Worm (Caenorhabditis elegans) whole organism, midembryonic: ENCODE measurements around the gene str-56.

Experiments
- T22C8.4 ChIP-seq: fragments of 200-800 bp; sonication (Bioruptor generic); IDR thresholded peaks from 2 replicates; pipeline ENCODE4 v1.3.6; 2022; ENCODE audit warnings: missing genetic modification characterization, missing compliant biosample characterization
- cog-1 ChIP-seq: sonication (generic microtip); optimal IDR thresholded peaks from 2 replicates; lab custom pipeline; 2016; ENCODE audit warnings: missing genetic modification characterization, missing compliant biosample characterization
- flt-1 ChIP-seq: fragments of 200-800 bp; sonication (Bioruptor generic); IDR thresholded peaks from 2 replicates; pipeline ENCODE4 v1.3.6; 2022; ENCODE audit warnings: missing genetic modification characterization, missing compliant biosample characterization
- klf-2 ChIP-seq: fragments of 200-800 bp; sonication (Bioruptor generic); conservative IDR thresholded peaks from 2 replicates; pipeline ENCODE4 v1.3.6; 2022; ENCODE audit warnings: missing genetic modification reagents, missing genetic modification characterization, missing compliant biosample characterization
- med-1 ChIP-seq: sonication (generic microtip); optimal IDR thresholded peaks from 2 replicates; lab custom pipeline; 2017; ENCODE audit warnings: missing genetic modification characterization, mild to moderate bottlenecking, missing compliant biosample characterization, antibody characterized with exemption, missing genetic modification reagents; ENCODE audit not compliant: insufficient read depth
- ref-1 ChIP-seq: fragments of 200-800 bp; sonication (Bioruptor generic); conservative IDR thresholded peaks from 2 replicates; pipeline ENCODE4 v1.3.6; 2022; ENCODE audit warnings: missing genetic modification reagents, missing genetic modification characterization, missing compliant biosample characterization
- tab-1 ChIP-seq: fragments of 200-800 bp; sonication (Bioruptor generic); IDR thresholded peaks from 2 replicates; pipeline ENCODE4 v1.3.6; 2022; ENCODE audit warnings: missing genetic modification characterization, missing compliant biosample characterization
- ztf-23 ChIP-seq: fragments of 200-800 bp; sonication (Bioruptor generic); IDR thresholded peaks from 2 replicates; pipeline ENCODE4 v1.3.6; 2022; ENCODE audit warnings: missing genetic modification reagents, missing genetic modification characterization, missing compliant biosample characterization
- ztf-29 ChIP-seq: fragments of 200-800 bp; sonication (Bioruptor generic); IDR thresholded peaks from 2 replicates; pipeline ENCODE4 v1.3.6; 2022; ENCODE audit warnings: missing genetic modification reagents, missing genetic modification characterization, missing compliant biosample characterization

The str-56 gene

DNA sequence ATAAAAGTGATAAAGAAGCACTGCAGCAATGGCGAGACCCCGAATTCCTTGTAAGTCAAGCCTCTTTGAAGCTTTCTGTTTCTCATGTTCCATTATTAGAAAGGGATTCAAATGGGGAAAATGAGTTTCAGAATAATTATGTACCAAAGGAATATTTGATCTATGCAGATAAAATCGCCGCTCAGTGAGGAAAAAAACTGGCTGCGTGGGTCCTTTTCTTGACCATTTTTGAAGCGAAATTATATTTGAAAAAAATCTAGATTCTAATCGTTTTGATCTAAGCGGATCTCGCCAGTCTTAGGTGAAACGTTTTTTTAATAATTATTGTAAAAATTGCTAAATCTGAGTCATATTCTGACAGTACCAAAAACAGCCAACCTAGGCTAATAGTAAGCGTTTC lies 12.3 kb downstream of the str-56 start, which contains the start of gene oac-42:
Gene oac-42, minus strand, starts transcription at position 101 of the 400 bp plus-strand sequence.
- TF ChIP-seq klf-2 (GFP tag; lab: Robert Waterston, UW) = no peak
- TF ChIP-seq med-1 (GFP tag; lab: Kevin White, UChicago) = no peak
- no peak for TF ChIP-seq ref-1
- no peak for TF ChIP-seq tab-1 (GFP tag; lab: Robert Waterston, UW)

DNA sequence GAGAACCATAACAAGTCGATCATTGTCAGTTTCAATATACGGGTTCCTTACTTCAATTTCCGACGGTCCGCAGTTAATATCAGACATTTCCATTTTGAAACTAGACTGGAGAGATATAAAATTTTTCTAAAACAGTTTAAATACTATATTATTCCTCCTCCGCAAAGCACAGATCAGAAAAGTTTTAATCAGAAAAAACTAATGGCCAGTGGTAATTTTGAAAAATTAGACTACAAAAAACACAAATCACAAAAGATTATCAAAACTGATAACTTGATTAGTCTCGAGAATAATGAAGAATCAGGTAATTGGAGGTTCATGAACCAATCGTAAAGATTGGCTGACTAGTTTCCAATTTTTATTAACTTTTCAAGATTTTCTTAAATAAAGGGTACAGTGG lies 13.6 kb downstream of the str-56 start, which contains the start of gene T06C12.9:
Gene T06C12.9, minus strand, starts transcription at position 101 of the 400 bp plus-strand sequence.
- no peak for TF ChIP-seq T22C8.4 (GFP tag; lab: Robert Waterston, UW)
- no peak for TF ChIP-seq tab-1 (GFP tag; lab: Robert Waterston, UW)
- no peak for TF ChIP-seq klf-2 (GFP tag; lab: Robert Waterston, UW)
- no peak for TF ChIP-seq med-1 (GFP tag; lab: Kevin White, UChicago)
- TF ChIP-seq ref-1 = no peak
- TF ChIP-seq flt-1 (GFP tag; lab: Robert Waterston, UW) = no peak
- TF ChIP-seq ztf-23 (GFP tag; lab: Robert Waterston, UW) = no peak
- TF ChIP-seq cog-1 (tag; lab: Kevin White, UChicago) = no peak
- no peak for TF ChIP-seq ztf-29 (GFP tag; lab: Robert Waterston, UW)

DNA sequence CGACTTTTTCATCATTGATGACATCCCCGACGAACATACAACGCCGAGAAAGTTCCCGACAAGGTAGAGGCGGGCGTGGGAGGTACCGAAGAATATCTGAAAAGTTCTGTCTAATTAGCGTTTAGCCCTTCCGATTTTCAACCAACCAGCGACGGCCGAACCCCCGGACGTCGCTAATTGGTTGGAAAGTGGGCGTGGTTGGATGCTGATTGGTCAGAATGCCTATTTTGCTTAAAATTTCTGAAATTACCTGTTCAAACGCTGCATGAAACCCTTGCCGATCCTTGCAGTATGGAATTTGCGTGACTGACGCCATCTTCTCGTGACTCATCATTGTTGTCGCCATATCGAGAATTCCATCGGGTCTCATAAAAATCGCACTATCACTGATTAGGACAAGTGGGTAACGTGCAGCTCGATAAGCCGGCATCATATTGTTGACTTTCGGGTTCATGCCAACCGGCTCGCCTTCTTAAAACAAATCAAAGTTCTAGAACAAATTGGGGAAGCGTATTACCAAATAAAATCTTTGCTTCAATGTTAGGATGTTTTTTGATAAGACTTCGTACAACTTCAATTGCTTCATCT lies 15.4 kb downstream of the str-56 start:
- TF ChIP-seq ztf-23 (GFP tag; lab: Robert Waterston, UW) = no peak
- no peak for TF ChIP-seq cog-1 (tag; lab: Kevin White, UChicago)
- TF ChIP-seq ztf-29 (GFP tag; lab: Robert Waterston, UW) = no peak
- TF ChIP-seq tab-1 (GFP tag; lab: Robert Waterston, UW) = no peak
- no peak for TF ChIP-seq ref-1
- TF ChIP-seq T22C8.4 (GFP tag; lab: Robert Waterston, UW) = no peak
- TF ChIP-seq flt-1 (GFP tag; lab: Robert Waterston, UW) = no peak
- no peak for TF ChIP-seq med-1 (GFP tag; lab: Kevin White, UChicago)
- TF ChIP-seq klf-2 (GFP tag; lab: Robert Waterston, UW) = no peak

DNA sequence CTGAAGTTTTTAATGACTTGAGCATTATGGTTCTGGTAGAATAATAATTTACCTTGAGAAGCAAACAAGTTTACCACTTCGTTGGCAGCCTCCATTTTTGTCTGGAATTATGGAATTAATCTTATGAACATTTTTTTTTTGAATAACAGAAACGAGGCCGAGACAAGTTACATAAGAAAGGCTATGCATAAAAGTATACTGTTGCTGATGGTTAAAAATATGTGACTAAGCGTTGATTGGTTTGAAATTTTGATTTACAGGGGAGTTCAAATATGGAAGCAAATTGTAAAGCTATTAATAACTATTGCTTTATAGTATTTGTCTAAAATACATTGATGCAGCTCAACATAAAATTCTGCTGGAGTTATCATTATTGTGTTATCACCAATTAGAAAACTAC lies 16.4 kb downstream of the str-56 start, which contains the start of gene cgt-1:
Gene cgt-1, minus strand, starts transcription at position 101 of the 400 bp plus-strand sequence.
- TF ChIP-seq med-1 (GFP tag; lab: Kevin White, UChicago) (no peak), klf-2 (GFP tag; lab: Robert Waterston, UW) (no peak), cog-1 (tag; lab: Kevin White, UChicago) (no peak)

DNA sequence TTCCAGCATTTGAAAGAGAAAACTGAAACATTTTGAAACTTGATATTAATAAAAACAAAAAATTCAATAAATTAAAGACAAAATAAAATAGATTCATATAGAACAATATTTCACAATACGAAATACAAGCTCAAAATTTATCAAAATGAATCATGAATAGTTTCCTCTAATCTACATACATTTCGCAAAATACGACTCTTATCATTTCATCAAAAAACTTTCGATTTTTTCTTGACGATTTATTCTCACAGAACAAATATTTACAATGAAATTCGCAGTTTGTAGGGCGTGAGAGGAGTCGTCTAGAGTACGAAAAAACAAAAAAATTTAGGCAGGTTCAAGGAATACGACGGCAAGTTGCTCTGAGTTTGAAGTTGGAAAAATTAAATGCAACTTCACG lies 17.7 kb downstream of the str-56 start:
- TF ChIP-seq ref-1 (no peak), T22C8.4 (GFP tag; lab: Robert Waterston, UW) (no peak), med-1 (GFP tag; lab: Kevin White, UChicago) (no peak), ztf-23 (GFP tag; lab: Robert Waterston, UW) (no peak), flt-1 (GFP tag; lab: Robert Waterston, UW) (no peak), ztf-29 (GFP tag; lab: Robert Waterston, UW) (no peak), klf-2 (GFP tag; lab: Robert Waterston, UW) (no peak), cog-1 (tag; lab: Kevin White, UChicago) (no peak), tab-1 (GFP tag; lab: Robert Waterston, UW) (no peak)

DNA sequence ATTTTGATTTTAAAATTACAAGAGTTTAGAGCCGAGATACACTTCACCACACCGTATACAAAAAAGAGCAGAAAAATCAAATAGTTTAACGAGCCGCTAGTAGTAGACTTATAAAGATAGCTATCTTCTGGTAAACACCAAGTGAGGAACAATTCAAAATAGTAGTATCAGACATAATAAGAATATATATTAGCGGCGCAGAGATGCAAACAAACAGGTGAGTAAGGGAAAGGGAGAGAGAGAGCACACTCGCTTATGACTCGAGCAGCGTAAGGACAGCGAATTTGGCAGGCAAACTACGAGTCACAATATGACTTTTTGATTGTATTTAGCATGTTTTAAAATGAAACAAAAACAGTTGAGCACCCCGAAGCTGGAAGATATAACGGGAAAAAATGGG lies 18.9 kb downstream of the str-56 start:
- TF ChIP-seq cog-1 (tag; lab: Kevin White, UChicago) (no peak), T22C8.4 (GFP tag; lab: Robert Waterston, UW) (no peak), klf-2 (GFP tag; lab: Robert Waterston, UW) (no peak), ztf-23 (GFP tag; lab: Robert Waterston, UW) (no peak)

DNA sequence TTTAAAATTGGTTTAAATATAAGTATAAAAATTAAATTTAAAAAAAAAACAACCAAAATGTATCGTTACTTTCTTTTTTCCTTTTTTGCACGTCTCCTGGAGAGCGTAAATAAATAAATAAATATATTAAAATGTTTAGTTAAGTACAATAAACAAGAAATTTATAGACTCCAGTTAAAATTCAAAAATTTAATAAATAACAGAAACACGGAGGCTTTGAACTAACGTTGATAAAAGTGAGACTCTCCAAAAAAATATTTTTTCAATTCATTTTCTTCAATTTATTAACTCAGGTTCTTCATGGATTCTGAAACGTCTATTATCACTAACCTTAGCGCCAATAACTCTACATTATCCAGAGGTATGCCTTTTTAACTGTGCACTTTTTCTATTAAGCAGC lies 19.4 kb downstream of the str-56 start, which contains the start of gene T06C12.12:
Gene T06C12.12, plus strand, starts transcription at position 301 of the 400 bp plus-strand sequence.
- no peak for TF ChIP-seq ref-1
- no peak for TF ChIP-seq T22C8.4 (GFP tag; lab: Robert Waterston, UW)
- no peak for TF ChIP-seq klf-2 (GFP tag; lab: Robert Waterston, UW)
- no peak for TF ChIP-seq cog-1 (tag; lab: Kevin White, UChicago)
- TF ChIP-seq ztf-23 (GFP tag; lab: Robert Waterston, UW) = no peak
- TF ChIP-seq ztf-29 (GFP tag; lab: Robert Waterston, UW) = no peak
- no peak for TF ChIP-seq flt-1 (GFP tag; lab: Robert Waterston, UW)
- no peak for TF ChIP-seq med-1 (GFP tag; lab: Kevin White, UChicago)
- no peak for TF ChIP-seq tab-1 (GFP tag; lab: Robert Waterston, UW)

DNA sequence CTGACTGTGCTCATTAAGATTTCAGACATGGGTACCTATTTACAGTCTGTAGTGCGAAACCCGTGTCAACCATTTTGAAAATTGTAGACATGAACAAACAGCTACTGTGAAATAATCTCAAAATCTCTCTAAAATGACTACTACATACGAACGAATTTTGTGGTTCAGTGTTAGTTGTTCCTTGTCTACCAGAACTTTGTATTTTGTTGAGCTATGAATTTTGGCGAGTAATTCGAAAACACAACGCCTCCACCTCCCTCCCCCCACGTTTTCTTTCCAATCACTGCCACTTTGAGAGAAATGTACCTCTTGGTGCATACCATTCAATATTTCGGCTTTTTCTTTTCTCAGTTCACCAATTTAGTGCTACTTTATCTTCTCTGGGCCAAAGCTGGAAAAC lies 20.3 kb downstream of the str-56 start, which contains the start of gene T06C12.11:
Gene T06C12.11, plus strand, starts transcription at position 301 of the 400 bp plus-strand sequence.
- TF ChIP-seq tab-1 (GFP tag; lab: Robert Waterston, UW) = no peak
- no peak for TF ChIP-seq ztf-29 (GFP tag; lab: Robert Waterston, UW)

DNA sequence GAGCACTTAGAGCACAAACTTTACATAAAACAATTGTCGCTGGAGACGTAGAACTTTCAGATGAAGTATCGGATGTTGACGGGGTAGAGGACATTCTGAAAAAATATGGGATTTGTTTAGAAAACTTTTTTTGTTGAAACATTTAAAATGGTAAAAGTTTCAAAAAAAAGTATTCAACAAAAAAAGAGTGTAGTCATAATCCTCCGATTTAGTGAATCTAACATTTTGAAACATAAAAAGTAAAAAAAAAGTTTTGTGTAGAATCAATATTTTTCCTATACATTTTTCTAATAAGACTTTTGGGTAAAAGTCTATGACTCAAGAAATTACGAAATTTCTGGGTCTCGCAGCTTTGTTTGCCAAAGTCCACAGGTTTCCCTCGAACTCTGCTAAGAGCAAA lies 24.3 kb downstream of the str-56 start, which contains the start of gene nhr-213:
Gene nhr-213, minus strand, starts transcription at position 101 of the 400 bp plus-strand sequence.
- TF ChIP-seq flt-1 (GFP tag; lab: Robert Waterston, UW) (no peak), klf-2 (GFP tag; lab: Robert Waterston, UW) (no peak), cog-1 (tag; lab: Kevin White, UChicago) (no peak), T22C8.4 (GFP tag; lab: Robert Waterston, UW) (no peak)

DNA sequence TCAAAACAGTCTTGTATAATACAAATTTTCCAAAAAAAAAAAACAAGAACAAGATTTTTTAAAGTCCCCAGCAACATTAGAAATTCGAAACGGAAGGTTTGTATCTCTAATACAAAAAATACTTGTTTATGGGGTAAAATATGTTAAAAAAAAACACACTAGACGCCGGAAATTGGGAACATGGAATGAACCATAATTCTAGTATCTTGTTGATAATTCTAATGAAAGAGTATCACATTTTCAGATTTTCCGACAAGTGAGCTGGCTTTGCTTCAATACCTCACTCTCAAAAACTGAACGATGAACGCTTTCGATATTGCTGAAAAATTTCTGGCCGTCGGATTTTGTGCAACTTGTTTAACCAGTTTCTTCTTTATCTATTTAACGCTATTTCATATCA lies 25.3 kb downstream of the str-56 start, which contains the start of gene str-60:
Gene str-60, plus strand, starts transcription at position 301 of the 400 bp plus-strand sequence.
- TF ChIP-seq ztf-23 (GFP tag; lab: Robert Waterston, UW) (no peak), tab-1 (GFP tag; lab: Robert Waterston, UW) (no peak), flt-1 (GFP tag; lab: Robert Waterston, UW) (no peak)
